Fruit fly (Drosophila melanogaster) whole organism, wandering third instar larva: ENCODE measurements around the gene aus.
A peak's percentile ranks its signal among the peaks of the same experiment; 100 is the strongest.

Experiments used
- Hr83 ChIP-seq: fragments of 200-300 bp; sonication (Bioruptor generic); optimal IDR thresholded peaks from 2 replicates; lab custom pipeline; 2016; ENCODE audit warnings: missing biosample characterization, mild to moderate bottlenecking, missing genetic modification characterization, moderate library complexity; ENCODE audit not compliant: poor library complexity, severe bottlenecking
- Myc ChIP-seq: fragments of >200 bp; optimal IDR thresholded peaks from 2 replicates; lab custom pipeline; 2017
- br ChIP-seq: fragments of 200-800 bp; sonication (Bioruptor generic); optimal IDR thresholded peaks from 2 replicates; lab custom pipeline; 2016; ENCODE audit warnings: missing biosample characterization, missing genetic modification characterization
- psq ChIP-seq: fragments of 200-800 bp; sonication (Bioruptor generic); optimal IDR thresholded peaks from 3 replicates; lab custom pipeline; 2017; ENCODE audit warnings: missing biosample characterization, mild to moderate bottlenecking, missing genetic modification characterization, moderate library complexity
- sage ChIP-seq: fragments of 200-800 bp; sonication (Bioruptor generic); optimal IDR thresholded peaks from 2 replicates; lab custom pipeline; 2016; ENCODE audit warnings: missing biosample characterization, mild to moderate bottlenecking, missing genetic modification characterization

dm6 chr3R:21296038-21296727 is 53.2 kb downstream of the aus start:
- peak; percentile 24 for TF ChIP-seq Myc
- TF ChIP-seq br (GFP tag; lab: Kevin White, UChicago) = peak; percentile 82
- TF ChIP-seq Hr83 = peak; percentile 93
- peak; percentile 86 for TF ChIP-seq sage (GFP tag; lab: Kevin White, UChicago)
- peak; percentile 82 for TF ChIP-seq psq (GFP tag; lab: Kevin White, UChicago)
